Fruit fly (Drosophila melanogaster) Kc167 (cell line): ENCODE measurements around the gene CG9806.
"Not testable (repeated sequence)": the region's sequence is repeated elsewhere in the genome, so short reads cannot be mapped to it uniquely, and the experiment has no call there.

Source experiments
- Myc ChIP-seq: fragments of >200 bp; optimal IDR thresholded peaks from 2 replicates; lab custom pipeline; 2017; ENCODE audit warnings: missing external identifiers
- Sin3A ChIP-seq: fragments of >200 bp; optimal IDR thresholded peaks from 2 replicates; lab custom pipeline; 2018; ENCODE audit warnings: missing external identifiers
- h ChIP-seq: fragments of >200 bp; optimal IDR thresholded peaks from 3 replicates; lab custom pipeline; 2018; ENCODE audit warnings: missing external identifiers
- insv ChIP-seq: fragments of >200 bp; optimal IDR thresholded peaks from 3 replicates; lab custom pipeline; 2018; ENCODE audit warnings: missing external identifiers
- psq ChIP-seq: fragments of >200 bp; optimal IDR thresholded peaks from 2 replicates; lab custom pipeline; 2017; ENCODE audit warnings: missing external identifiers
- ttk ChIP-seq: sonication (Bioruptor generic); optimal IDR thresholded peaks from 2 replicates; lab custom pipeline; 2017; ENCODE audit warnings: missing external identifiers

Gene CG9806

DNA sequence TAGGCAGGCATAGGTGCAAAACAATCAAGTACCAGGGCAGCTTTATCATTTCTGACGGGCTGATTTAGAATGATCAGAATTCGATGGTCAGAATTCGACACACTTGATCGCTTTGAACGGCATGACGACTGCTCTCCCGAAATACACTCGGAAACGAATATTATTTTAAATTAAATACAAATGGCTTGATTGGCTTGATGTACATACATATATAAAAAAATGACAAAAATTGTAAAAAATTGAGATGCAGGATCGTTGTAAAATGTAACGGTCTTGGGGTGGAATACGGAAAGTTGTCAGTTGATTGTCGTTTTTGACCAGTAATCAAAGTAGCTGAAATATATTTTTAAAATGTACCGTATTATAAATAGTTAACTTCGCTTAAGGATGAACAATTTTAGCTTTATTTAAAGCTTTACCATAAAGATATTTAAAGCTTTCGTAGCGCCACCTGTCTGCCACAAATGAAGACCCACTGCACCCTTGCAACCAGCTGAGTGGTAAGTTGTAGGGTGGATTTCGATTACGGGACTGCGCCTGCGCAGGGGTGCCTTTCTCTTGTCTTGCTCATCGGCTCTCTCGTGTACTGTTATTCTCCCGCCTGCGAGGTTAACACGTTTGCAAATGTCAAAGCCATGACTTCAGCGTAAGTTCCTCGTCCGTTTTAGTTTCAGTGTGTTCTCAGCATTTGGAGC is at the start of gene CG9806, which contains the start of gene X11Lbeta:
Gene CG9806 (minus strand): TSS at position 51 of the 695 bp plus-strand sequence.
Gene X11Lbeta (plus strand): TSS at position 676 of the 695 bp plus-strand sequence.
- no peak for TF ChIP-seq psq
- no peak for TF ChIP-seq Myc (lab: Kevin White, UChicago)
- no peak for TF ChIP-seq insv (lab: Kevin White, UChicago)
- no peak for TF ChIP-seq Sin3A (lab: Kevin White, UChicago)
- no peak for TF ChIP-seq ttk (lab: Kevin White, UChicago)
- TF ChIP-seq h (lab: Kevin White, UChicago): no peak

DNA sequence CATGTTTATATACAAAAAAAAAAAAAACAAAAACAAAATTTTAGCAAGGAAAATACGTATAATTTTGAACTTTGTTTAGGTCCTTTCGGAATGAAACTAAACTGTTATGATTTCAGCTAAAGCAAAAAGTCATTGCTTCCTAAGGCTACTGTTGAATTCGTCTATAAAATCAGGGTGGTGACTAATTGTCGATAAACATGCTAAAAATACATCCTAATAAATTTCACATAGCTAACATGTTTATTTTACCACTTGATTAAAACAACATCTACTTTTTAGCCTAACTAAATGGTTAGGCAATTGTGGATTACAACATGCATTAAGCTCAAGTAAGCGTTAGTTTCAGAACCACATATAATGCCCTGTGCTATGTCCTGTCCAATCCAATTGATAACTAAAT is 46.5 kb upstream of the CG9806 start, which contains the start of gene CG12637:
Gene CG12637 (minus strand): TSS at position 101 of the 400 bp plus-strand sequence.
- TF ChIP-seq psq: no peak
- no peak for TF ChIP-seq Sin3A (lab: Kevin White, UChicago)
- TF ChIP-seq h (lab: Kevin White, UChicago): no peak
- TF ChIP-seq ttk (lab: Kevin White, UChicago): no peak

DNA sequence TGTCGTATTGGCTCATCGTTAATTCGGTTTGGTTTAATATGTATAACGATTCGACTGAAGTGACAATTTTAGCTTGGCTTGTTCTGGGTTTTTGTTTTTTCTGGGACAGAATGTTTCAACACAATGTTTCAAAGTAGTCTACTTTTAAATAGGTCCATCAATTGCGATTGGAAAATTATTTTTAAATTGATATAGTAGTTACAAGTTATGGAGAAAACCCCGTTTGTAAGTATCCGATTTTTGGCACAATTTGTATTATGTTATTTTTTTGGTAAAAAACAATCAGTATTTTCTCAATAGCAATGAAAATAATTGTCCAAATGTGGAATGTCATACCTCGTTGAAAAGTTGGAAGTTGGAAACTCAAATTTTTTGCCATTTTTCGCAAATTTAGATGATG is 34.8 kb upstream of the CG9806 start, which contains the start of gene Rab9E:
Gene Rab9E (minus strand): TSS at position 101 of the 400 bp plus-strand sequence.
- TF ChIP-seq psq; insv (lab: Kevin White, UChicago); h (lab: Kevin White, UChicago): not testable (repeated sequence)

DNA sequence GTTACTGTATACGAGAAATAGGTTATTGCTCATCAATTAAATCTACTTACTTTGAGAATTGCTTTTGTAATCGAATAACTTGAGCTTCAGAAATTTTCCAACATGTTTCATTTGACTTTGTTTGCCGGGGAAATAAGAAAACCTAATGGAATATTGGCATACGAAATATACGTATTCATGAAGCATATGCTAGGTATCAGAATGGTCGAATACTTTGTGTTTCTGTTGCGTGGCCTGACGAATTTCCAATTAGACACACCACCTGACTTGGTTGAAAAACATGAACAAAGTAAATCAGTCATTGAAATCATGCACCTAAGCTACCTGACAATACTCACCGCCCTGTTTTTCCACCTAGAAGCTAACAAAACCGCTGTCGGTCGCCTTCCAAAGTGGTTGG is 30.5 kb upstream of the CG9806 start, which contains the start of gene CG2111:
Gene CG2111 (plus strand): TSS at position 301 of the 400 bp plus-strand sequence.
- TF ChIP-seq psq (no peak), insv (lab: Kevin White, UChicago) (no peak), h (lab: Kevin White, UChicago) (no peak), ttk (lab: Kevin White, UChicago) (no peak), Myc (lab: Kevin White, UChicago) (no peak), Sin3A (lab: Kevin White, UChicago) (no peak)

DNA sequence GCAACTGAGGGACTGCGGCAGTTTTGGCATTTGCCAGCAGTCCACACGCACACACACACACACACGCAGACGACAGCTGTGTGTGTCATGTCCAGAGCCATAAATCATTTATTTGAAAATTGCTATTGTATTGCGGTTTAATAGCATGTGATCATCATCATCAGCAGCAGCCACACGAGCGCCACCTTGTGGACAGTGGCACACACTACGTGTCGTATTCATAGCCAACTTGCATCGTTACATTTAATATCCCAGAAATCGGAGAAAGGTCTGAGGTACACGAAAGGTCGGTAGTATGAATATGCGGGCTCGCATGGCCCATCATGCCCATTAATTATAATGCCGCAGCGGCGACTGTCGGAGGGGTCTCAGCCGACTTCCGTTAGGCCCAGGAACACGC is 29.3 kb upstream of the CG9806 start:
- no peak for TF ChIP-seq insv (lab: Kevin White, UChicago)
- no peak for TF ChIP-seq Myc (lab: Kevin White, UChicago)
- no peak for TF ChIP-seq h (lab: Kevin White, UChicago)
- TF ChIP-seq ttk (lab: Kevin White, UChicago): no peak
- no peak for TF ChIP-seq Sin3A (lab: Kevin White, UChicago)
- TF ChIP-seq psq: no peak

DNA sequence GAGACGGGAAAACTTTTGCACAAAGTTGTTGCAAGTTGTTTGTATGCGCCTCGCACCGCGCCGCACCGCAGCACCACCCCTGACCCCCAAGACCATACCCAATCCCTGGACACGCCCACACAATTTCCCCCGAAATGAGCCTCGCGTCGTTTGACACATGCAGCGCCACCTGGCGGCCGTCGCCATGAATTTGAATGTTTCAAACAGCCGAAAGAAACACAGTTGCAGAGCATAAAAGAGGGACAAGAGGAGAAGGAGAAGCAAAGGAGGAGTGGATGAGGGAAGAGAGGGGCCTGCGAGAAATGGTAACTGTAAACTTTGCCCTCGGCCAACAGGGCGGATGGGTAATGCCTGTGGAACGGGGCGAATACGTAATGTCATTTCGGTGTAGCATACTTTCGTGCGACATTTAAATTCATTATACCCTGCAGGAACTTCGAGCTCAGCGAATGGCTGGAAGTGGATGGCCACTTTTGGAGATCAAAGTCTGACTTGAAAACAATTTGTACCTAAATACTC is 15.4 kb upstream of the CG9806 start:
- no peak for TF ChIP-seq ttk (lab: Kevin White, UChicago)
- TF ChIP-seq Myc (lab: Kevin White, UChicago): no peak
- TF ChIP-seq psq: no peak

DNA sequence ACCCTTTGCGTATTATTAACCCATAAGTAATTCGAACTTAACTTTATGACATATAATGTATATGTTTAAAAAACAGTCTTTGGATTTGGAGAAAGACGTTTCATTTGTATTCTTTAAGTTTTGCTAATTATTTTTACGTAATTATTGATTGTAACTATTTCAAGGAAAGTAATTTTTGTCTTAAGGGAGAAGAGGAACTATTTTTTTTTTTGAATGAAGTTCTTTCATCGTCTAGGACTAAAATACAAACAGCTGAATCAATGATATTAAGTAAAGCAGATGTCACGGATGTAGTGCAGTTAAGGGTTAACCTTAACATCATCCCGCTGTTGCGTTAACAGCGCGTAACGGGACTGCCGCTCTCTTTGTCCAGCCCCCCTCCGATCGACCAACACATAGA is 2.0 kb upstream of the CG9806 start:
- no peak for TF ChIP-seq psq
- no peak for TF ChIP-seq ttk (lab: Kevin White, UChicago)
- TF ChIP-seq Myc (lab: Kevin White, UChicago): no peak
- no peak for TF ChIP-seq insv (lab: Kevin White, UChicago)
- no peak for TF ChIP-seq h (lab: Kevin White, UChicago)
- no peak for TF ChIP-seq Sin3A (lab: Kevin White, UChicago)

DNA sequence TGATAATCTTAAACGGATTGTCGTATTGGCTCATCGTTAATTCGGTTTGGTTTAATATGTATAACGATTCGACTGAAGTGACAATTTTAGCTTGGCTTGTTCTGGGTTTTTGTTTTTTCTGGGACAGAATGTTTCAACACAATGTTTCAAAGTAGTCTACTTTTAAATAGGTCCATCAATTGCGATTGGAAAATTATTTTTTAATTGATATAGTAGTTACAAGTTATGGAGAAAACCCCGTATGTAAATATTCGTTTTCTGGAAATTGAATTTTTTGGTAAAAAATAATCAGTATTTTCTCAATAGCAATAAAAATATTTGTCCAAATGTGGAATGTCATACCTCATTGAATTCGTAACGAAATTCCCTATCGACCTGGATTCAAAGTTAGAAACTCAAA is 3.8 kb downstream of the CG9806 start, which contains the start of gene Rab9Db:
Gene Rab9Db (minus strand): TSS at position 101 of the 400 bp plus-strand sequence.
- not testable (repeated sequence) for TF ChIP-seq ttk, h, Myc (lab: Kevin White, UChicago)

DNA sequence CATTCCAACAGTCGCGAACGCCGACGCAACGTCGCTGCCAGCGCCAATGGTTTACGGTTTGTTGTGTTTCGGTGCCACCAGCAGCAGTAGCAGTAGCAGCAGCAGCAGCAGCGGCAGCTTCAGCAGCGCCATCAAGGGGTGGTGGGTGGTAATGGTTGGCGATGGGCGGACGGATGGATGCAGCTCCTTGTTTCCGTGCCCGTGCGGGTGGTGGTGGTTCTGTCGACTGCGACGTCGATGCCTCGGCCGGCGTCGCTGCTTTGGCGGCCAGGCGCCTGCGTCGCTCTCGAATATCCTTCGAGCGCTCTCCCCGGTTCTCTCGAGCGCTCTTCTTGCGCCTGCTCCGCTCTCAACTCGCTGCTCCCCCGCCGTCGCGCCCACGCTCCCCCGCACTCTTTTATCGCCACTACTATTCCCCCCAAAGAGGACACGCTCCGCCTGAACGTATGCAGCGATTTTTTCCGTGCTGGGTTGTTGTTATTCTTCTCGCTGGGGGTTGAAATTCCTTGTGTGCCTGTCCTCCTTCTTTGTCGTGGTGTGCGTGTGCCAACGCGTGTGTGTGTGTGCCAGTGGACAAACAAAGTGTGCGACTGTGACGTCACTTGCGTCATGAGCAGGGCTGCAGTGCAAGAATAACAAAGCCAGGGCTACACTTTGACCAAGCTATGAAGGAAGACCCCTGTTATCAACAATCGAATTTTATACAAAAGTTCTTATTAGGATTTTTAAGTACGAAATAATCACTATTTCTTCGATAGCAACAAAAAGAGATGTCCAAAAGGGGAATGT is 5.5 kb downstream of the CG9806 start:
- TF ChIP-seq ttk (lab: Kevin White, UChicago): no peak
- TF ChIP-seq psq: no peak
- no peak for TF ChIP-seq h (lab: Kevin White, UChicago)
- no peak for TF ChIP-seq insv (lab: Kevin White, UChicago)
- no peak for TF ChIP-seq Sin3A (lab: Kevin White, UChicago)
- no peak for TF ChIP-seq Myc (lab: Kevin White, UChicago)

DNA sequence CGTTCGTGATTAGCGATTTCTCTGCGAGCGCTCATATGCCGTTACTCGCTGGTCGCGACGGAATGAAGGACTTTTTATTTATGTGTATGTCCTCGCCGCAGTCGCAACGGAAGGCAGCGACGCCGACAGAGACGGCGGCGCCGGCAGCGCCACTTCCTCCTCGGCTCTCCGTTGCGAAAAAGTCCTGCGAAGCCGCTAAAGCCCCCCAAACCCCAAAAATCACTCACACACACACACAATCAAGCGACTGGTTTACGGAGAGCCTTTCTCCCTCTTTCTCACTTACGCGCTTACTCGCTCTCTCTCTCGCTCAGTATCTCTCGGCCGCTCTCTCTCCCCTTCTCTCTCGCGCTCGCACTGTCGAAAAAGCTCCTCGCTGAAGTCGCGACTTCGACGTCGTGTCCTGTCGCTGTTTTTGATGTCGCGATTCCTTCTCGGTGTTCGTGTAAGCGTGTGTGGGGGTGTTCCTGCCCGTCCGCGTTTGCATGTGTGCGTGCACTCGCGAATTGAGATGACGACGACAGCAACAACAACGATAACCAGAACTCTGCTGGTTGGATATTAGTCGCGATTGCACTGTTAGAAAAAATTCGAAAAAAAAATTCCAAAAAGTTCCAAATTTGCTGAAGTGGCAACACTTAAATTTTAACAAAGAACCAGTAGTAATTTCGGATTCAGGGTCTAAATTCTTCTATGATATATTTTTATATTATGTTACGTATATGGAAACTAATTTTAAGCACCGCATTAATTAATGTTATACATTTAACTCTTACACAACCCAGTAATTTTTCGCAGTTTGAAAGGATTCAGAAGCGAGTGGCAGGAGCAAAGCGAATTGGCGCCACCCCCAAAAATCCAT is 6.5 kb downstream of the CG9806 start, which contains the start of gene CG43347:
Gene CG43347 (minus strand): TSS at position 47 of the 862 bp plus-strand sequence.
- TF ChIP-seq Sin3A (lab: Kevin White, UChicago): no peak
- TF ChIP-seq ttk (lab: Kevin White, UChicago): no peak
- TF ChIP-seq Myc (lab: Kevin White, UChicago): no peak
- TF ChIP-seq psq: no peak
- no peak for TF ChIP-seq h (lab: Kevin White, UChicago)
- no peak for TF ChIP-seq insv (lab: Kevin White, UChicago)

DNA sequence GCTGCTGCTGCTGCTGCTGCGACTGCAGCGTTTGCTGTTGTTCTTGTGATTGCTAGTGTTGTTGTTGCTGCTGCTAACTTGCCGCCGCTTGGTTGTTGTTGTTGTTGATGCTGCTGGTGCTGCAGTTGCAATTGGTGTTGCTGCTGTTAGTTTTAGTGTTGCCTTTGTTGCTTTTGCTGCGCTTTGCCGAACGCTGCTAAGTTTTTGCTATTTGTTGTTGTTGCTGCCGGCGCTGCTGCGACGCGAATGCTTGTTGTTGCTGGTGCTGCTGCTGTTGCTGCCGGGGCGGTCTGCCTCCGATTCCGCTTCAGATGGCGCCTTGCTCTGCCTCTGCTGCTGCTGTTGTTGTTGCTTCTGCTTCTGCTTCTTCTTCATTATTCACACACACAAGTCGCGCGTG is 8.4 kb downstream of the CG9806 start:
- TF ChIP-seq ttk (lab: Kevin White, UChicago): no peak
- TF ChIP-seq h (lab: Kevin White, UChicago): no peak
- no peak for TF ChIP-seq psq
- no peak for TF ChIP-seq insv (lab: Kevin White, UChicago)
- TF ChIP-seq Myc (lab: Kevin White, UChicago): no peak
- no peak for TF ChIP-seq Sin3A (lab: Kevin White, UChicago)
